Fruit fly (Drosophila melanogaster): ENCODE results near the gene skd.
A peak's percentile ranks its signal among the peaks of the same experiment; 100 is the strongest.

Gene skd

DNA sequence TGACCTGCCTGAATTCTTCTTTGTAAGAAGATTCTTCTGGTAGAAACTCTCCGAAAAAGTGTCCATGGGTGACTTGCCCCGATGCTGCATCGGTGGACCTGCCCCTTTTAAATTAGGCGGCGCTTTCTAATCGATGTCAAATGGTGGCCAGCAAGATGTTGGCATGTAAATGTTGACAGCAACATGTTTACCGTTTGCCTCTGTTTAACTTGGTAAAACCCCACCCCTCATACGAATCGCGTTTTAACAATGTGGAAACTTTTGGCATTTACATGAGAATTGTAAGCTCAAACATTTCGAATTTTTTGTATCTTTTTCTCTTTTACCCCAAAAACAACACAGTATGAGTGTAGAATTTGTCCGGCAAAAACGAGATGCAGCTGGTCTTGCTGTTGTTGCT lies 50.9 kb downstream of the skd start (continued):
- TF ChIP-seq ci (GFP tag; IDR thresholded peaks at IDR 0.05) (peak; percentile 37; the same call in 1 of the 3 replicates), CG2712 (tag; optimal IDR thresholded peaks at IDR 0.05) (no peak), CG1832 (GFP tag; optimal IDR thresholded peaks at IDR 0.05) (no peak), wek (GFP tag; optimal IDR thresholded peaks at IDR 0.05) (peak; percentile 21), H2.0 (GFP tag; IDR thresholded peaks at IDR 0.05) (no peak), ash1 (GFP tag; optimal IDR thresholded peaks at IDR 0.05) (no peak), D (optimal IDR thresholded peaks at IDR 0.05) (no peak), D (GFP tag; optimal IDR thresholded peaks at IDR 0.05) (no peak), CG7786 (GFP tag; optimal IDR thresholded peaks at IDR 0.05) (no peak), Asciz (GFP tag; optimal IDR thresholded peaks at IDR 0.05) (peak; percentile 15), Blimp-1 (GFP tag; optimal IDR thresholded peaks at IDR 0.05) (no peak), croc (GFP tag; conservative IDR thresholded peaks at IDR 0.05) (no peak), Gsc (GFP tag; IDR thresholded peaks at IDR 0.05) (no peak), pfk (GFP tag; optimal IDR thresholded peaks at IDR 0.05) (no peak), otp (GFP tag; IDR thresholded peaks at IDR 0.05) (0 out of 3 replicates have a peak, but pooled peaks have one; percentile 16), CG10147 (GFP tag; optimal IDR thresholded peaks at IDR 0.05) (no peak), sqz (GFP tag; optimal IDR thresholded peaks at IDR 0.05) (no peak), CG3407 (GFP tag; optimal IDR thresholded peaks at IDR 0.05) (peak; percentile 13), sens-2 (GFP tag; IDR thresholded peaks at IDR 0.05) (no peak), CG42726 (GFP tag; IDR thresholded peaks at IDR 0.05; ENCODE audit: partially characterized antibody) (no peak), Xrp1 (GFP tag; IDR thresholded peaks at IDR 0.05) (0 out of 2 replicates have a peak, but pooled peaks have one; percentile 24), ara (GFP tag; IDR thresholded peaks at IDR 0.05) (0 out of 2 replicates have a peak, but pooled peaks have one; percentile 20), CG17328 (GFP tag; IDR thresholded peaks at IDR 0.05) (no peak), eve (GFP tag; optimal IDR thresholded peaks at IDR 0.05) (peak in 1 of 2 experiments; percentile 3), Optix (GFP tag; IDR thresholded peaks at IDR 0.05) (no peak), CG11695 (GFP tag; IDR thresholded peaks at IDR 0.05) (no peak), unc-4 (GFP tag; IDR thresholded peaks at IDR 0.05; ENCODE audit: partially characterized antibody) (no peak), Adf1 (GFP tag; IDR thresholded peaks at IDR 0.05) (no peak), oc (tag; optimal IDR thresholded peaks at IDR 0.05) (peak; percentile 19), CG11560 (tag; IDR thresholded peaks at IDR 0.05) (no peak)

DNA sequence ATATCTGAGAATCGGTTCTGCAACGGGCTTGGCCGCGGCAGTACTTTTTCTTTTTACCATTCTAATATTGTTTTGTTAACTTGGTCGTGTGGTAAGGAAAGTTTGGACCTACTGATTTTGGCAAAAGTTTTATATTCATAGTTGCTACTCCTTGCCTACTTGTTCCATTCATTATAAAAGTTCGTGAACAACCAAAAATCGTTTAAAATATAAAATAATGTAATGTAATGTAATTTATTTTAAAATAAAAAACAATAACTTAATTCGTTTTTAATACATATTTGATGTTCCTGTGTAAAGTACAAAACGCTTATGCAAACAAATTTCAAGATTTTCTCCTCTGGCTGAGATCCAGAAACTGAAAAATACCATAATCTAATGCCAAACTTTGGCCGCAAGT lies 52.6 kb downstream of the skd start, which contains the start of gene CG33286:
TSS of gene CG33286 (minus strand) at position 101 of the 400 bp plus-strand sequence.
- TF ChIP-seq trh (GFP tag; optimal IDR thresholded peaks at IDR 0.05) (no peak), zen2 (GFP tag; IDR thresholded peaks at IDR 0.05; ENCODE audit: partially characterized antibody) (no peak), crp (GFP tag; optimal IDR thresholded peaks at IDR 0.05) (no peak), jigr1 (GFP tag; IDR thresholded peaks at IDR 0.05) (no peak), Dbx (GFP tag; IDR thresholded peaks at IDR 0.05) (no peak)

DNA sequence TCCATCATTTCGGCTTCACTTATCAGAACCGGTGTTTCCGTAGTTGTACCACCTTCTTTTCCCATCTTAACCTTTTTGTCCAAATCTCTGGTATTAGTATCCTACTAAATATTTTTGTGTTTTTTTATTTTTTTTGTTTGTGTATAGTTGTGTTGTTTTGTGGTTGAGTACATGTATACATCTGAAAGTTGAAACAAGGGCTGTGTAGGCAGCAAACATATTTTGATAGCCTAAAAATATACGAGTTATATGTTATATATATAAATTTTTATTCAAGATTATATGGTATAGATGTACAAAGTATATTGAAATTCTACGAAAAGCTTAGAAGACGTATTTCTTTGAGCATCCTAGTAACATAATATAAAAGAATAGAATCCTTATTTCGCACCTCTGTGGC lies 56.7 kb downstream of the skd start, which contains the start of gene CG33287:
TSS of gene CG33287 (minus strand) at position 101 of the 400 bp plus-strand sequence.
- TF ChIP-seq her (GFP tag; optimal IDR thresholded peaks at IDR 0.05) (no peak), Chrac-16 (GFP tag; optimal IDR thresholded peaks at IDR 0.05) (no peak), chn (GFP tag; optimal IDR thresholded peaks at IDR 0.05) (no peak), CG30403 (GFP tag; optimal IDR thresholded peaks at IDR 0.05) (no peak), NK7.1 (GFP tag; optimal IDR thresholded peaks at IDR 0.05) (no peak), CG12071 (GFP tag; optimal IDR thresholded peaks at IDR 0.05) (no peak), CG3726 (GFP tag; IDR thresholded peaks at IDR 0.05) (no peak), ERR (GFP tag; optimal IDR thresholded peaks at IDR 0.05) (no peak), CG1602 (GFP tag; optimal IDR thresholded peaks at IDR 0.05) (no peak), CG6813 (GFP tag; optimal IDR thresholded peaks at IDR 0.05) (no peak), stwl (tag; optimal IDR thresholded peaks at IDR 0.05) (no peak), Myb (GFP tag; optimal IDR thresholded peaks at IDR 0.05) (no peak), CG2875 (GFP tag; optimal IDR thresholded peaks at IDR 0.05) (no peak)
